Fruit fly (Drosophila melanogaster): ENCODE data around the gene Hsp22.

Hsp22 gene

DNA sequence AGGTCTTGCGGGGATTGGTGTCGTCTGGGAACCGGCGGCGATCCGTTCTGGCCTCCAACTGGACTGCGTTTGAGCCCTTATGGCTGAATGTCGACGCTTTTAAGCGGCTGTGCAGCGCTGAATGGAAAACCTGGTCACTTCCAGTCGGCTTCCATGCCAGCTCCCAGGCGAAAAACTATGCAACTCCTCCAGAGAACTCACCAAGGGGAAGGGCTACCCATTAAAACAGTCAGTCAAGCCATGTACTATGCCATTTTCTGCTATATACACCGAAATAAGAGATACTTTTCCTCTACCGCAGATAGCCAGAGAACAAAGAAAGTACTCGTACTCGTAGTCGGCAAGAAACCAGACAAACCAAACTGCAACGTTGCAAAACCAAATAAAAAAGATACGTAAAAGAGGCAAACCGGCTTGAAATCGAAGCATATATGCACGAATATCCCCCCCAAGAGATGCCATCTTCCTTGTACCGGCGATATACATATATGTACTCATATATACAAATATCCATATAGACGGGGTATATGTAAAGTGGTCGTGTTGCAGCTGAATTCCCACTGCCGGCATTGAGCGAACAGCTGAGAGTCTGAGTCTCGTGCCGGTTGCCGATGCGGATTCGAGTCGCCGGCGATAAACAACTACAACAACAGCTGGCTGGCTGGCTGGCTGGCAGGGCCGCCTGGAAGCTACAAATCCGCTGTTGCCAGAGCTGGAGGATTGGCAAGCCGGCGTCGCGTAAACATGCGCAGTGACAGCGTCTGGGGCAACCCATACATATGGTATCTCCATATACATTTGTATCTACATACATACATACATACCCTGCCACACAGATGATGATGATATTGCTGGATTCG, 7.0 kb downstream of the Hsp22 start, which contains the start of gene Hsp67Ba (continued):
- no peak for TF ChIP-seq Blimp-1 (GFP tag; optimal IDR thresholded peaks at IDR 0.05)
- TF ChIP-seq ss (GFP tag; optimal IDR thresholded peaks at IDR 0.05): peak; percentile 5 to 47
- no peak for TF ChIP-seq CG32006 (GFP tag; optimal IDR thresholded peaks at IDR 0.05)
- no peak for TF ChIP-seq Lpt (GFP tag; optimal IDR thresholded peaks at IDR 0.05)
- no peak for TF ChIP-seq CG11762 (GFP tag; optimal IDR thresholded peaks at IDR 0.05; ENCODE audit: insufficient read depth)
- no peak for TF ChIP-seq Eip75B (GFP tag; optimal IDR thresholded peaks at IDR 0.05)
- TF ChIP-seq lz (GFP tag; optimal IDR thresholded peaks at IDR 0.05): no peak
- TF ChIP-seq Hr4 (GFP tag; optimal IDR thresholded peaks at IDR 0.05): no peak
- peak; percentile 76 for TF ChIP-seq Eip78C (GFP tag)
- peak; percentile 34 for TF ChIP-seq svp (GFP tag)
- no peak for TF ChIP-seq Smox (GFP tag; optimal IDR thresholded peaks at IDR 0.05)
- no peak for TF ChIP-seq vri (GFP tag; optimal IDR thresholded peaks at IDR 0.05)
- TF ChIP-seq CG6163 (GFP tag; IDR thresholded peaks at IDR 0.05): no peak; the same call in 2 of the 3 replicates
- no peak for TF ChIP-seq fd85E (GFP tag; optimal IDR thresholded peaks at IDR 0.05)
- no peak for TF ChIP-seq salr (GFP tag; optimal IDR thresholded peaks at IDR 0.05)
- no peak for TF ChIP-seq dac (GFP tag; optimal IDR thresholded peaks at IDR 0.05)
- TF ChIP-seq Eip93F (GFP tag; optimal IDR thresholded peaks at IDR 0.05): peak; percentile 41
- TF ChIP-seq CG7368 (GFP tag; optimal IDR thresholded peaks at IDR 0.05): no peak
- no peak for TF ChIP-seq CG8632 (GFP tag; optimal IDR thresholded peaks at IDR 0.05)
- no peak for TF ChIP-seq net (GFP tag; optimal IDR thresholded peaks at IDR 0.05)
- TF ChIP-seq spab (GFP tag; optimal IDR thresholded peaks at IDR 0.05): no peak
- no peak for TF ChIP-seq CG16779 (tag; optimal IDR thresholded peaks at IDR 0.05)
- peak; percentile 21 for TF ChIP-seq CG6854 (GFP tag; optimal IDR thresholded peaks at IDR 0.05)
- TF ChIP-seq CG8119 (GFP tag; IDR thresholded peaks at IDR 0.05): 0 out of 3 replicates have a peak, but pooled peaks have one; percentile 18
- no peak for TF ChIP-seq CG3032 (tag; optimal IDR thresholded peaks at IDR 0.05)
- TF ChIP-seq achi (GFP tag; optimal IDR thresholded peaks at IDR 0.05): no peak
- 0 out of 3 replicates have a peak, but pooled peaks have one; percentile 25 for TF ChIP-seq eg (GFP tag; IDR thresholded peaks at IDR 0.05)
- no peak for TF ChIP-seq OdsH (GFP tag; optimal IDR thresholded peaks at IDR 0.05)
- TF ChIP-seq CG3919 (GFP tag; optimal IDR thresholded peaks at IDR 0.05): no peak
- TF ChIP-seq CG6808 (GFP tag; optimal IDR thresholded peaks at IDR 0.05): peak; percentile 51
- no peak for TF ChIP-seq Ets21C (GFP tag; optimal IDR thresholded peaks at IDR 0.05)
- TF ChIP-seq esn (GFP tag; optimal IDR thresholded peaks at IDR 0.05): no peak
- TF ChIP-seq CG4318 (GFP tag; optimal IDR thresholded peaks at IDR 0.05): no peak
- TF ChIP-seq CG6276 (GFP tag; optimal IDR thresholded peaks at IDR 0.05): no peak

DNA sequence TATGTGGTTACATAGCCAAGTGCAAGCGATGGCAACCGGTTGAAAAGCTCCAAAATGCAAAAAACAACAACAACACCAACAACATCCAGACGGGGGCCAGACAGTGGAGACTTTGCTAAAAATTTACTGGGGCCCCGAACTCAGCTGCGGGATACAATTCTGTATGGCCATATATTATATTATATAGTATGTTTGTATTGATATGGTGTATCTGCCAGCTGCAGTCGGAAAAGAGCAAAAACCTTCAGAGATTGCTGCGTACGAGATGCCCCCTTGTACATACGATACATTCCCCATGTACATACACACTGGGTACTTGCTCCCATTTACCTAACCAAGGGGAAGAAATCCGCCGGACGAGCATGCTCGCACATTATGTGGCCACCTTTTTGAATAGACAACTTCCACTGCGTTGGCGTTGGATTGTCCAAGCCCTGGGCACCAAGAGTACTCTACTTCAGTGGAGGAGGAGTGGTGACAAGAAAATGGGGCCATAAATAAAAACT, 7.7 kb downstream of the Hsp22 start:
- peak; percentile 6 to 12 for TF ChIP-seq ss (GFP tag; optimal IDR thresholded peaks at IDR 0.05)
- TF ChIP-seq CG15336 (GFP tag; IDR thresholded peaks at IDR 0.05): peak; percentile 7; the same call in 1 of the 2 replicates
- TF ChIP-seq CG6808 (GFP tag; optimal IDR thresholded peaks at IDR 0.05): peak; percentile 20
- peak; percentile 73 for TF ChIP-seq svp (GFP tag)
- TF ChIP-seq CG9139 (GFP tag; optimal IDR thresholded peaks at IDR 0.05): no peak
- no peak for TF ChIP-seq CG10631 (GFP tag; optimal IDR thresholded peaks at IDR 0.05)
- peak; percentile 49 for TF ChIP-seq Eip78C (GFP tag)

- TF ChIP-seq CG15336 (GFP tag; IDR thresholded peaks at IDR 0.05) (peak; percentile 41; the same call in 1 of the 2 replicates), CG6163 (GFP tag; IDR thresholded peaks at IDR 0.05) (peak; percentile 17; the same call in 2 of the 3 replicates), vri (GFP tag; optimal IDR thresholded peaks at IDR 0.05) (peak; percentile 57), CG3919 (GFP tag; optimal IDR thresholded peaks at IDR 0.05) (peak; percentile 37), Eip78C (GFP tag) (peak; percentile 67), topi (GFP tag; optimal IDR thresholded peaks at IDR 0.05) (peak; percentile 30), OdsH (GFP tag; optimal IDR thresholded peaks at IDR 0.05) (peak; percentile 12), cyc (GFP tag; optimal IDR thresholded peaks at IDR 0.05) (peak; percentile 1), dsx (GFP tag; optimal IDR thresholded peaks at IDR 0.05; ENCODE audit: poor library complexity, severe bottlenecking) (peak; percentile 33), CG3032 (tag; optimal IDR thresholded peaks at IDR 0.05) (peak; percentile 24), esn (GFP tag; optimal IDR thresholded peaks at IDR 0.05) (peak; percentile 48), CG7368 (GFP tag; optimal IDR thresholded peaks at IDR 0.05) (peak; percentile 18), Sox14 (GFP tag; optimal IDR thresholded peaks at IDR 0.05) (peak; percentile 53), dac (GFP tag; optimal IDR thresholded peaks at IDR 0.05) (no peak), achi (GFP tag; optimal IDR thresholded peaks at IDR 0.05) (no peak), Lpt (GFP tag; optimal IDR thresholded peaks at IDR 0.05) (peak; percentile 39), CG4318 (GFP tag; optimal IDR thresholded peaks at IDR 0.05) (no peak), CG10669 (GFP tag; optimal IDR thresholded peaks at IDR 0.05) (peak; percentile 35), net (GFP tag; optimal IDR thresholded peaks at IDR 0.05) (peak; percentile 35), fkh (GFP tag; optimal IDR thresholded peaks at IDR 0.05) (no peak), CG6854 (GFP tag; optimal IDR thresholded peaks at IDR 0.05) (peak; percentile 52), Smox (GFP tag; optimal IDR thresholded peaks at IDR 0.05) (peak; percentile 8), Ets96B (tag; optimal IDR thresholded peaks at IDR 0.05) (peak; percentile 12)
These were observed 8.9 kb downstream of the Hsp22 start, which contains the start of gene Hsp23 for dm6 chr3L:9381602-9382001. TSS of gene Hsp23 (plus strand) at chr3L:9381882.
